Worm (Caenorhabditis elegans) whole organism, late embryonic: Measurements from ENCODE around the gene paml-1.

ENCODE experiments used
- F13H6.1 ChIP-seq: sonication (generic microtip); optimal IDR thresholded peaks from 2 replicates; lab custom pipeline; 2016; ENCODE audit warnings: missing genetic modification characterization, missing compliant biosample characterization
- T23F11.4 ChIP-seq: fragments of 200-800 bp; sonication (Bioruptor generic); optimal IDR thresholded peaks from 2 replicates; lab custom pipeline; 2018; ENCODE audit warnings: mild to moderate bottlenecking, missing genetic modification characterization, missing compliant biosample characterization
- Y22D7AL.16 ChIP-seq: sonication (generic microtip); optimal IDR thresholded peaks from 2 replicates; lab custom pipeline; 2016; ENCODE audit warnings: missing genetic modification characterization, missing compliant biosample characterization
- ahr-1 ChIP-seq: sonication (generic microtip); optimal IDR thresholded peaks from 2 replicates; lab custom pipeline; 2016; ENCODE audit warnings: missing genetic modification characterization, missing compliant biosample characterization
- ceh-14 ChIP-seq: sonication (generic microtip); optimal IDR thresholded peaks from 2 replicates; lab custom pipeline; 2016; ENCODE audit warnings: missing genotype, missing genetic modification characterization, missing compliant biosample characterization
- ceh-18 ChIP-seq: sonication (generic microtip); optimal IDR thresholded peaks from 2 replicates; lab custom pipeline; 2016; ENCODE audit warnings: missing genetic modification characterization, missing compliant biosample characterization
- ceh-24 ChIP-seq: sonication (generic microtip); optimal IDR thresholded peaks from 2 replicates; lab custom pipeline; 2016; ENCODE audit warnings: mild to moderate bottlenecking, missing genetic modification characterization, missing compliant biosample characterization
- ceh-30 ChIP-seq: fragments of 150-350 bp; optimal IDR thresholded peaks from 2 replicates; lab custom pipeline; 2014; ENCODE audit warnings: missing biosample characterization, missing genetic modification characterization
- ceh-31 ChIP-seq: sonication (generic microtip); optimal IDR thresholded peaks from 2 replicates; lab custom pipeline; 2016; ENCODE audit warnings: missing genetic modification characterization, missing compliant biosample characterization
- ceh-34 ChIP-seq: sonication (generic microtip); optimal IDR thresholded peaks from 2 replicates; lab custom pipeline; 2016; ENCODE audit warnings: mild to moderate bottlenecking, missing genetic modification characterization, missing compliant biosample characterization
- ceh-45 ChIP-seq: fragments of 200-800 bp; sonication (Bioruptor generic); IDR thresholded peaks from 2 replicates; pipeline ENCODE4 v1.3.6; 2022; ENCODE audit warnings: missing genetic modification reagents, missing genetic modification characterization, missing compliant biosample characterization
- ceh-6 ChIP-seq: fragments of 200-800 bp; sonication (Bioruptor generic); optimal IDR thresholded peaks from 2 replicates; lab custom pipeline; 2018; ENCODE audit warnings: mild to moderate bottlenecking, missing genetic modification characterization, missing compliant biosample characterization
- ceh-9 ChIP-seq: sonication (generic microtip); optimal IDR thresholded peaks from 2 replicates; lab custom pipeline; 2016; ENCODE audit warnings: mild to moderate bottlenecking, missing genetic modification characterization, inconsistent platforms, missing compliant biosample characterization
- dve-1 ChIP-seq: sonication (generic microtip); optimal IDR thresholded peaks from 2 replicates; lab custom pipeline; 2017; ENCODE audit warnings: antibody characterized with exemption, mild to moderate bottlenecking, missing genetic modification characterization, missing compliant biosample characterization
- ets-4 ChIP-seq: sonication (generic microtip); optimal IDR thresholded peaks from 2 replicates; lab custom pipeline; 2016; ENCODE audit warnings: missing genetic modification characterization, missing compliant biosample characterization
- fkh-10 ChIP-seq: fragments of 150-350 bp; optimal IDR thresholded peaks from 2 replicates; lab custom pipeline; 2014; ENCODE audit warnings: missing biosample characterization, missing genetic modification reagents, missing genetic modification characterization
- fkh-6 ChIP-seq: sonication (generic microtip); optimal IDR thresholded peaks from 2 replicates; lab custom pipeline; 2016; ENCODE audit warnings: missing genetic modification characterization, missing compliant biosample characterization
- hlh-13 ChIP-seq: fragments of 200-800 bp; sonication (Bioruptor generic); optimal IDR thresholded peaks from 2 replicates; lab custom pipeline; 2018; ENCODE audit warnings: mild to moderate bottlenecking, missing genetic modification characterization, missing compliant biosample characterization
- hlh-30 ChIP-seq: sonication (generic microtip); optimal IDR thresholded peaks from 2 replicates; lab custom pipeline; 2017; ENCODE audit warnings: antibody characterized with exemption, missing genetic modification characterization, missing compliant biosample characterization; ENCODE audit not compliant: insufficient read depth
- lim-6 ChIP-seq: sonication (generic microtip); optimal IDR thresholded peaks from 2 replicates; lab custom pipeline; 2016; ENCODE audit warnings: missing genetic modification characterization, missing compliant biosample characterization
- mec-3 ChIP-seq: sonication (generic microtip); optimal IDR thresholded peaks from 2 replicates; lab custom pipeline; 2016; ENCODE audit warnings: borderline replicate concordance, missing genetic modification characterization, missing compliant biosample characterization
- nhr-11 ChIP-seq: fragments of 150-350 bp; optimal IDR thresholded peaks from 2 replicates; lab custom pipeline; 2014; ENCODE audit warnings: missing biosample characterization, missing genetic modification characterization
- nhr-232 ChIP-seq: sonication (generic microtip); optimal IDR thresholded peaks from 2 replicates; lab custom pipeline; 2016; ENCODE audit warnings: missing genetic modification characterization, missing compliant biosample characterization
- npax-4 ChIP-seq: sonication (generic microtip); optimal IDR thresholded peaks from 2 replicates; lab custom pipeline; 2016; ENCODE audit warnings: missing genetic modification characterization, missing compliant biosample characterization
- pax-1 ChIP-seq: fragments of 150-350 bp; optimal IDR thresholded peaks from 2 replicates; lab custom pipeline; 2014; ENCODE audit warnings: missing biosample characterization, missing genetic modification characterization
- pha-2 ChIP-seq: sonication (generic microtip); optimal IDR thresholded peaks from 2 replicates; lab custom pipeline; 2017; ENCODE audit warnings: mild to moderate bottlenecking, missing genetic modification characterization, missing compliant biosample characterization
- pros-1 ChIP-seq: fragments of 150-350 bp; optimal IDR thresholded peaks from 2 replicates; lab custom pipeline; 2014; ENCODE audit warnings: missing biosample characterization, missing genetic modification reagents, missing genetic modification characterization
- rnt-1 ChIP-seq: sonication (generic microtip); optimal IDR thresholded peaks from 2 replicates; lab custom pipeline; 2016; ENCODE audit warnings: missing genetic modification characterization, missing compliant biosample characterization
- sdc-2 ChIP-seq: sonication (generic microtip); optimal IDR thresholded peaks from 2 replicates; lab custom pipeline; 2016; ENCODE audit warnings: missing genotype, missing genetic modification characterization, missing compliant biosample characterization
- sox-2 ChIP-seq: fragments of 200-800 bp; sonication (Bioruptor generic); IDR thresholded peaks from 2 replicates; pipeline ENCODE4 v1.3.6; 2022; ENCODE audit warnings: missing genetic modification reagents, missing genetic modification characterization, missing compliant biosample characterization
- sox-4 ChIP-seq: sonication (generic microtip); optimal IDR thresholded peaks from 2 replicates; lab custom pipeline; 2017; ENCODE audit warnings: mild to moderate bottlenecking, missing genetic modification characterization, inconsistent platforms, missing compliant biosample characterization
- syd-9 ChIP-seq: sonication (generic microtip); optimal IDR thresholded peaks from 2 replicates; lab custom pipeline; 2016; ENCODE audit warnings: mild to moderate bottlenecking, missing genetic modification characterization, moderate library complexity, missing compliant biosample characterization
- tbx-2 ChIP-seq: sonication (generic microtip); optimal IDR thresholded peaks from 2 replicates; lab custom pipeline; 2016; ENCODE audit warnings: missing genetic modification characterization, missing compliant biosample characterization
- unc-3 ChIP-seq, 2 experiments: fragments of 200-800 bp in 1 of 2; sonication (Bioruptor generic) in 1 of 2; sonication (generic microtip) in 1 of 2; conservative IDR thresholded peaks in 1 of 2; optimal IDR thresholded peaks in 1 of 2; 2 replicates each; pipeline versions ENCODE4 v1.3.6 to Lab custom; 2016 to 2022; ENCODE audit warnings: missing compliant biosample characterization in 2 of 2, missing genetic modification characterization in 2 of 2, missing genetic modification reagents in 1 of 2
- unc-42 ChIP-seq: sonication (generic microtip); optimal IDR thresholded peaks from 2 replicates; lab custom pipeline; 2016; ENCODE audit warnings: missing genotype, missing genetic modification characterization, missing compliant biosample characterization
- ztf-16 ChIP-seq: sonication (generic microtip); optimal IDR thresholded peaks from 2 replicates; lab custom pipeline; 2017; ENCODE audit warnings: missing genetic modification characterization, missing compliant biosample characterization

Gene paml-1

DNA sequence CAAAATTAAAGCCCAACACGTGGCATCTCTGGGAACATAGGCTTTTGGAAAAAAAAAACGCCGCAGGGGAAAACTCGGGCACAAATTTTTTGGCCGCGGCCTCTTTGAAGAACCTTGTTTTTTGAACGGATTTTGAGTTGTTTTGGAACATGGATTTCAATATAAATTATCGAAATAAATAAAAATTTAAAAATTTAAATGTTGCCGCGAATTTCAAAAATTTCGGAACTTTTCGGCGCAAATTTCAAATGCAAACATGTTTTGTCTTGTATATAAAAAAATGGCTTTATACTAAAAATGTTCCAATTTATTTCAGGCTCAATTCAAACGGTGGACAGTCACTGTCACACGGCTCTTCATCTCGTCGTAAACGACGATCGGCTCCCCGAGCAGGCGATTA lies 10.1 kb upstream of the paml-1 start:
- TF ChIP-seq pros-1 (tag; lab: Kevin White, UChicago), result no peak
- no peak for TF ChIP-seq mec-3
- TF ChIP-seq pax-1 (tag; lab: Kevin White, UChicago), result no peak
- TF ChIP-seq syd-9 (tag; lab: Kevin White, UChicago), result no peak
- no peak for TF ChIP-seq ceh-9
- no peak for TF ChIP-seq ceh-31 (tag; lab: Kevin White, UChicago)
- TF ChIP-seq ceh-34 (tag; lab: Kevin White, UChicago), result no peak
- no peak for TF ChIP-seq F13H6.1 (tag; lab: Kevin White, UChicago)
- no peak for TF ChIP-seq sox-2 (GFP tag; lab: Robert Waterston, UW)
- TF ChIP-seq dve-1 (tag; lab: Kevin White, UChicago), result no peak
- TF ChIP-seq ceh-6 (GFP tag; lab: Kevin White, UChicago), result no peak
- TF ChIP-seq ceh-18, result no peak
- no peak for TF ChIP-seq ceh-45 (GFP tag; lab: Robert Waterston, UW)
- no peak for TF ChIP-seq ahr-1 (tag; lab: Kevin White, UChicago)
- TF ChIP-seq nhr-232, result no peak
- no peak for TF ChIP-seq sox-4 (tag; lab: Kevin White, UChicago)
- TF ChIP-seq ceh-14 (tag; lab: Kevin White, UChicago), result no peak
- TF ChIP-seq pha-2 (tag; lab: Kevin White, UChicago), result no peak
- TF ChIP-seq npax-4 (tag; lab: Kevin White, UChicago), result no peak

- TF ChIP-seq nhr-232 (no peak), Y22D7AL.16 (tag; lab: Kevin White, UChicago) (no peak), npax-4 (tag; lab: Kevin White, UChicago) (no peak), T23F11.4 (GFP tag; lab: Kevin White, UChicago) (no peak), ets-4 (tag; lab: Kevin White, UChicago) (no peak), nhr-11 (tag; lab: Kevin White, UChicago) (no peak), pha-2 (tag; lab: Kevin White, UChicago) (no peak), fkh-10 (GFP tag; lab: Kevin White, UChicago) (no peak), fkh-6 (tag; lab: Kevin White, UChicago) (no peak), ceh-6 (GFP tag; lab: Kevin White, UChicago) (no peak), hlh-13 (GFP tag; lab: Kevin White, UChicago) (no peak), tbx-2 (tag; lab: Kevin White, UChicago) (no peak), pros-1 (tag; lab: Kevin White, UChicago) (no peak), sdc-2 (tag; lab: Kevin White, UChicago) (no peak), ceh-34 (tag; lab: Kevin White, UChicago) (no peak), rnt-1 (no peak), ceh-24 (no peak), dve-1 (tag; lab: Kevin White, UChicago) (no peak), pax-1 (tag; lab: Kevin White, UChicago) (no peak), hlh-30 (tag; lab: Kevin White, UChicago) (no peak)
- TF ChIP-seq, all 69 proteins: peak for 0
These were observed 7.5 kb upstream of the paml-1 start for ce11 chrIII:10241332-10241829.

ce11 chrIII:10240073-10240472 lies 6.2 kb upstream of the paml-1 start:
- no peak for TF ChIP-seq ztf-16
- TF ChIP-seq ceh-31 (tag; lab: Kevin White, UChicago), result no peak
- no peak for TF ChIP-seq ceh-24
- TF ChIP-seq unc-42 (tag; lab: Kevin White, UChicago), result no peak
- no peak for TF ChIP-seq rnt-1
- no peak for TF ChIP-seq pha-2 (tag; lab: Kevin White, UChicago)
- TF ChIP-seq unc-3 (GFP tag; conservative IDR thresholded peaks at IDR 0.05; lab: Robert Waterston, UW), result no peak
- no peak for TF ChIP-seq unc-3 (tag; optimal IDR thresholded peaks at IDR 0.05; lab: Kevin White, UChicago)
- no peak for TF ChIP-seq mec-3
- no peak for TF ChIP-seq ceh-14 (tag; lab: Kevin White, UChicago)
- no peak for TF ChIP-seq ceh-30 (tag; lab: Kevin White, UChicago)
- TF ChIP-seq lim-6 (tag; lab: Kevin White, UChicago), result no peak
